Worm (Caenorhabditis elegans): ENCODE measurements around the gene pink-1.
A peak's percentile ranks its signal among the peaks of the same experiment; 100 is the strongest.

pink-1 gene

ce11 chrII:5358137-5358745, 37.3 kb downstream of the pink-1 start, which contains the start of the genes F09E5.11 and bmy-1 (continued):
- TF ChIP-seq che-1 (tag; optimal IDR thresholded peaks at IDR 0.05) (no peak), odd-2 (tag; optimal IDR thresholded peaks at IDR 0.05) (no peak), unc-55 (GFP tag; optimal IDR thresholded peaks at IDR 0.05) (no peak), unc-42 (tag; optimal IDR thresholded peaks at IDR 0.05) (peak; percentile 46), pha-4 (tag; optimal IDR thresholded peaks at IDR 0.05) (no peak), tbx-2 (tag; optimal IDR thresholded peaks at IDR 0.05) (peak; percentile 97), ztf-16 (tag; optimal IDR thresholded peaks at IDR 0.05) (peak; percentile 36), zip-5 (tag; optimal IDR thresholded peaks at IDR 0.05) (peak; percentile 77), gmeb-2 (tag; optimal IDR thresholded peaks at IDR 0.05) (peak; percentile 34), pag-3 (tag; optimal IDR thresholded peaks at IDR 0.05; ENCODE audit: borderline replicate concordance) (no peak), ceh-19 (GFP tag; optimal IDR thresholded peaks at IDR 0.05) (no peak), fkh-10 (GFP tag; optimal IDR thresholded peaks at IDR 0.05) (no peak), nfya-1 (tag; optimal IDR thresholded peaks at IDR 0.05) (peak; percentile 53), ceh-30 (tag; optimal IDR thresholded peaks at IDR 0.05) (no peak), hlh-15 (tag; optimal IDR thresholded peaks at IDR 0.05) (peak; percentile 27), ets-4 (tag; optimal IDR thresholded peaks at IDR 0.05) (peak; percentile 94), K02D7.2 (tag; optimal IDR thresholded peaks at IDR 0.05) (no peak), ceh-45 (GFP tag; IDR thresholded peaks at IDR 0.05) (no peak), unc-86 (tag; optimal IDR thresholded peaks at IDR 0.05) (peak; percentile 66), ref-2 (tag; optimal IDR thresholded peaks at IDR 0.05) (peak; percentile 86), pat-9 (tag; optimal IDR thresholded peaks at IDR 0.05) (no peak), hlh-8 (tag; optimal IDR thresholded peaks at IDR 0.05) (peak; percentile 63), tbx-7 (tag; optimal IDR thresholded peaks at IDR 0.05) (peak; percentile 87), ceh-14 (tag; optimal IDR thresholded peaks at IDR 0.05) (peak; percentile 52), unc-3 (GFP tag; conservative IDR thresholded peaks at IDR 0.05) (no peak), unc-3 (tag; optimal IDR thresholded peaks at IDR 0.05) (peak; percentile 28), hlh-13 (GFP tag; optimal IDR thresholded peaks at IDR 0.05) (peak; percentile 61), Y22D7AL.16 (tag; optimal IDR thresholded peaks at IDR 0.05) (no peak), pax-1 (tag; optimal IDR thresholded peaks at IDR 0.05) (no peak), hlh-30 (tag; optimal IDR thresholded peaks at IDR 0.05; ENCODE audit: insufficient read depth) (no peak), F13H6.1 (tag; optimal IDR thresholded peaks at IDR 0.05) (peak; percentile 27), C08G9.2 (tag; optimal IDR thresholded peaks at IDR 0.05) (peak; percentile 95), dmd-4 (tag; optimal IDR thresholded peaks at IDR 0.05; ENCODE audit: borderline replicate concordance) (peak; percentile 49), C38D4.7 (GFP tag; optimal IDR thresholded peaks at IDR 0.05) (no peak), pha-2 (tag; optimal IDR thresholded peaks at IDR 0.05) (no peak), mec-3 (tag; optimal IDR thresholded peaks at IDR 0.05; ENCODE audit: borderline replicate concordance) (peak; percentile 85), nhr-232 (tag; optimal IDR thresholded peaks at IDR 0.05) (no peak), ceh-18 (tag; optimal IDR thresholded peaks at IDR 0.05) (peak; percentile 55), K09A11.1 (tag; optimal IDR thresholded peaks at IDR 0.05; ENCODE audit: insufficient read depth) (no peak), ceh-22 (tag; optimal IDR thresholded peaks at IDR 0.05) (no peak), sdc-2 (tag; optimal IDR thresholded peaks at IDR 0.05) (peak; percentile 40), nhr-11 (tag; optimal IDR thresholded peaks at IDR 0.05) (no peak)

- no peak for TF ChIP-seq sdc-2 (tag; optimal IDR thresholded peaks at IDR 0.05)
- no peak for TF ChIP-seq ceh-9 (tag; optimal IDR thresholded peaks at IDR 0.05)
- TF ChIP-seq ceh-2 (tag; optimal IDR thresholded peaks at IDR 0.05), result no peak
Observed at ce11 chrII:5355384-5355783, 40.1 kb downstream of the pink-1 start, which contains the start of gene srg-69. TSS of gene srg-69 (plus strand) at chrII:5355684.
